Worm (Caenorhabditis elegans) whole organism, midembryonic: ENCODE results near the gene F32D1.11.

Source experiments
- T22C8.4 ChIP-seq: fragments of 200-800 bp; sonication (Bioruptor generic); IDR thresholded peaks from 2 replicates; pipeline ENCODE4 v1.3.6; 2022; ENCODE audit warnings: missing genetic modification characterization, missing compliant biosample characterization
- cog-1 ChIP-seq: sonication (generic microtip); optimal IDR thresholded peaks from 2 replicates; lab custom pipeline; 2016; ENCODE audit warnings: missing genetic modification characterization, missing compliant biosample characterization
- flt-1 ChIP-seq: fragments of 200-800 bp; sonication (Bioruptor generic); IDR thresholded peaks from 2 replicates; pipeline ENCODE4 v1.3.6; 2022; ENCODE audit warnings: missing genetic modification characterization, missing compliant biosample characterization
- klf-2 ChIP-seq: fragments of 200-800 bp; sonication (Bioruptor generic); conservative IDR thresholded peaks from 2 replicates; pipeline ENCODE4 v1.3.6; 2022; ENCODE audit warnings: missing genetic modification reagents, missing genetic modification characterization, missing compliant biosample characterization
- med-1 ChIP-seq: sonication (generic microtip); optimal IDR thresholded peaks from 2 replicates; lab custom pipeline; 2017; ENCODE audit warnings: missing genetic modification characterization, mild to moderate bottlenecking, missing compliant biosample characterization, antibody characterized with exemption, missing genetic modification reagents; ENCODE audit not compliant: insufficient read depth
- ref-1 ChIP-seq: fragments of 200-800 bp; sonication (Bioruptor generic); conservative IDR thresholded peaks from 2 replicates; pipeline ENCODE4 v1.3.6; 2022; ENCODE audit warnings: missing genetic modification reagents, missing genetic modification characterization, missing compliant biosample characterization
- tab-1 ChIP-seq: fragments of 200-800 bp; sonication (Bioruptor generic); IDR thresholded peaks from 2 replicates; pipeline ENCODE4 v1.3.6; 2022; ENCODE audit warnings: missing genetic modification characterization, missing compliant biosample characterization
- ztf-23 ChIP-seq: fragments of 200-800 bp; sonication (Bioruptor generic); IDR thresholded peaks from 2 replicates; pipeline ENCODE4 v1.3.6; 2022; ENCODE audit warnings: missing genetic modification reagents, missing genetic modification characterization, missing compliant biosample characterization
- ztf-29 ChIP-seq: fragments of 200-800 bp; sonication (Bioruptor generic); IDR thresholded peaks from 2 replicates; pipeline ENCODE4 v1.3.6; 2022; ENCODE audit warnings: missing genetic modification reagents, missing genetic modification characterization, missing compliant biosample characterization

Gene F32D1.11

DNA sequence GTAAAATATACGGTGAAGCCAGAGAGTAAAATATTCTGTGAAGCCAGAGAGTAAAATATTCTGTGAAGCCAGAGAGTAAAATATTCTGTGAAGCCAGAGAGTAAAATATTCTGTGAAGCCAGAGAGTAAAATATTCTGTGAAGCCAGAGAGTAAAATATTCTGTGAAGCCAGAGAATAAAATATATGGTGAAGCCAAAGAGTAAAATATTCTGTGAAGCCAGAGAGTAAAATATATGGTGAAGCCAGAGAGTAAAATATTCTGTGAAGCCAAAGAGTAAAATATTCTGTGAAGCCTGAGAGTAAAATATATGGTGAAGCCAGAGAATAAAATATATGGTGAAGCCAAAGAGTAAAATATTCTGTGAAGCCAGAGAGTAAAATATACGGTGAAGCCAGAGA, 30.6 kb downstream of the F32D1.11 start:
- TF ChIP-seq flt-1 (GFP tag; lab: Robert Waterston, UW) (0 out of 2 replicates have a peak, but pooled peaks have one; percentile 42), T22C8.4 (GFP tag; lab: Robert Waterston, UW) (0 out of 2 replicates have a peak, but pooled peaks have one; percentile 18)

DNA sequence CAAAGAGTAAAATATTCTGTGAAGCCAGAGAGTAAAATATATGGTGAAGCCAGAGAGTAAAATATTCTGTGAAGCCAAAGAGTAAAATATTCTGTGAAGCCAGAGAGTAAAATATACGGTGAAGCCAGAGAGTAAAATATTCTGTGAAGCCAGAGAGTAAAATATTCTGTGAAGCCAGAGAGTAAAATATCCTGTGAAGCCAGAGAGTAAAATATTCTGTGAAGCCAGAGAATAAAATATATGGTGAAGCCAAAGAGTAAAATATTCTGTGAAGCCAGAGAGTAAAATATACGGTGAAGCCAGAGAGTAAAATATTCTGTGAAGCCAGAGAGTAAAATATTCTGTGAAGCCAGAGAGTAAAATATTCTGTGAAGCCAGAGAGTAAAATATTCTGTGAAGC, 32.8 kb downstream of the F32D1.11 start:
- TF ChIP-seq flt-1 (GFP tag; lab: Robert Waterston, UW): peak; percentile 61; the same call in 1 of the 2 replicates

ce11 chrV:4332450-4332849, 33.9 kb downstream of the F32D1.11 start, which contains the start of gene oac-12:
Gene oac-12 (minus strand): TSS chrV:4332550.
- no peak for TF ChIP-seq ref-1
- no peak for TF ChIP-seq tab-1
- no peak for TF ChIP-seq ztf-23
- no peak for TF ChIP-seq ztf-29 (GFP tag; lab: Robert Waterston, UW)
- TF ChIP-seq med-1 (GFP tag; lab: Kevin White, UChicago): no peak
- no peak for TF ChIP-seq T22C8.4 (GFP tag; lab: Robert Waterston, UW)
- no peak for TF ChIP-seq cog-1 (tag; lab: Kevin White, UChicago)
- TF ChIP-seq flt-1 (GFP tag; lab: Robert Waterston, UW): no peak

DNA sequence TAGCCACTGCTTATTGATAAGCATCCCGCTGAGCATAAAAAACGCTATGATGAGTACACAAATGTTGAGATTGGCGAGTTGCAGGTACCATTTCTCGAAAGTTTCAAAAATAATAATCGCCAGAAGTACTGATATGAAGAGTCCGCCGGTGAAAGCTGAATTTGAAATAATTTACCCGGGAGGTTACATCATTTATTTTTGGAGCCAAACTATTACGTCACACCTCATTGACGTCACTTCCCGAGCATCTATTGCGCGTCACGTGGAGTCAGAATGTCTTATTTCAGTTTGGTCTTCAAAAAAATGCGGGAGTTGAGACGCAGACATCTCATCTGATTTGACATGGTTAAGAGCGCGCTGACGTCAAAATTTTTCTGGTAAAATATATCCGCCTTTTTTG, 35.5 kb downstream of the F32D1.11 start:
- TF ChIP-seq med-1 (GFP tag; lab: Kevin White, UChicago): no peak
- no peak for TF ChIP-seq cog-1 (tag; lab: Kevin White, UChicago)
- no peak for TF ChIP-seq flt-1 (GFP tag; lab: Robert Waterston, UW)
- TF ChIP-seq tab-1: no peak
- TF ChIP-seq klf-2: no peak
- TF ChIP-seq ztf-29 (GFP tag; lab: Robert Waterston, UW): no peak
- no peak for TF ChIP-seq ztf-23
- TF ChIP-seq T22C8.4 (GFP tag; lab: Robert Waterston, UW): no peak
- TF ChIP-seq ref-1: no peak

DNA sequence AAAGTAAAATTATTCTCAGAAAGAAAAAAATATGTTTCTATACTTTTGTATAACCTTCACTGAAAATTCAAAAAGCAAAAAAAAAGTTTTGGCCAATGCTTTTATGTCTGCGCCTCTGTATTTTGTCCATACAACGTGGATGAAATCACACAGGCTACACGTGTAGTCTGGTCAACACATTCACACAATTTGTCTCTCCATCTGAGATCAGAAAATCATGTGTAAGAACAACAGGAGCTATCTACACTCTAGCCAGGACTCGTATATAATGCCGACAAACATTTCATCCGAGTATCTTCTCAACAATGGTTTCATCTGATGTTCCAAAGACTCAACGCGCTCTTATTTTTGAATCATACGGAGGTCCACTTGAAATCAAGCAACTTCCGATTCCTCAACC, 39.5 kb downstream of the F32D1.11 start, which contains the start of gene D2063.1:
Gene D2063.1, plus strand, starts transcription at position 281 of the 400 bp plus-strand sequence.
- no peak for TF ChIP-seq ztf-23
- TF ChIP-seq tab-1: no peak
- no peak for TF ChIP-seq med-1 (GFP tag; lab: Kevin White, UChicago)
- TF ChIP-seq T22C8.4 (GFP tag; lab: Robert Waterston, UW): no peak
- TF ChIP-seq flt-1 (GFP tag; lab: Robert Waterston, UW): no peak
- TF ChIP-seq cog-1 (tag; lab: Kevin White, UChicago): no peak
- TF ChIP-seq klf-2: no peak
- no peak for TF ChIP-seq ref-1
- TF ChIP-seq ztf-29 (GFP tag; lab: Robert Waterston, UW): no peak

- TF ChIP-seq med-1 (GFP tag; lab: Kevin White, UChicago) (no peak), klf-2 (no peak), ztf-29 (GFP tag; lab: Robert Waterston, UW) (no peak), cog-1 (tag; lab: Kevin White, UChicago) (no peak), T22C8.4 (GFP tag; lab: Robert Waterston, UW) (no peak), flt-1 (GFP tag; lab: Robert Waterston, UW) (no peak), ref-1 (no peak), tab-1 (no peak), ztf-23 (no peak)
Observed at ce11 chrV:4325415-4325814, 40.9 kb downstream of the F32D1.11 start, which contains the start of gene nhr-125. Gene nhr-125 (minus strand): TSS chrV:4325515.

ce11 chrV:4322706-4323105, 43.6 kb downstream of the F32D1.11 start, which contains the start of gene R02D1.2:
Gene R02D1.2 (minus strand): TSS chrV:4322806.
- no peak for TF ChIP-seq ztf-29 (GFP tag; lab: Robert Waterston, UW)
- no peak for TF ChIP-seq klf-2
- TF ChIP-seq flt-1 (GFP tag; lab: Robert Waterston, UW): no peak
- no peak for TF ChIP-seq cog-1 (tag; lab: Kevin White, UChicago)
- no peak for TF ChIP-seq tab-1
- no peak for TF ChIP-seq ref-1
- no peak for TF ChIP-seq med-1 (GFP tag; lab: Kevin White, UChicago)
- no peak for TF ChIP-seq T22C8.4 (GFP tag; lab: Robert Waterston, UW)
- no peak for TF ChIP-seq ztf-23

DNA sequence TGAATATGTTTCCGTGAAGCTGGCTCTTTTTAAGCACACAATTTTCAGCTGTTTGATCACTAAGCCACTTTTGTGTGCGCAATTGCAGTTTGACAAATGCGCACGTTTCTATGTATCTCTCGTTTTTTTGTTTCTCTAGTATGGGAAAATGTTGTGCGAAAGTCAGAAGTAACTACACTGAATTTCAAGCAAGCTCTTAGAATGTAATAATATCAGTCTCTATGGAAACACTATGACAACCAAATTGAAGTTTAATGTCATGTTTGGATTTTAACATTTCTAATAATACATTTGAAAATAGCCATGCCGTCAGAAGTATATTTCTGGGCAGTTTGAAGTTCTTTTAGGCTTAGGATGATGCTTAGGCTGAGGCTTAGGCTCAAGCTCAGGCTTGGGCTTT, 46.5 kb downstream of the F32D1.11 start, which contains the start of gene ZC132.9:
Gene ZC132.9, minus strand, starts transcription at position 101 of the 400 bp plus-strand sequence.
- TF ChIP-seq ztf-29 (GFP tag; lab: Robert Waterston, UW) (no peak), ref-1 (no peak), tab-1 (no peak)
